Fruit fly (Drosophila melanogaster) whole organism, embryonic: Measurements from ENCODE around the gene nol.

Experiments
- Adf1 ChIP-seq: fragments of 200-800 bp; sonication (Bioruptor generic); IDR thresholded peaks from 2 replicates; pipeline ENCODE4 v1.3.6; 2022; ENCODE audit warnings: missing biosample characterization, missing genetic modification characterization
- Atf3 ChIP-seq: fragments of 200-800 bp; sonication (Bioruptor generic); optimal IDR thresholded peaks from 3 replicates; lab custom pipeline; 2016; ENCODE audit warnings: missing biosample characterization, missing genetic modification characterization
- Bdp1 ChIP-seq: fragments of 200-800 bp; sonication (Bioruptor generic); optimal IDR thresholded peaks from 3 replicates; lab custom pipeline; 2016; ENCODE audit warnings: missing biosample characterization, missing genetic modification characterization
- CG10431 ChIP-seq: fragments of 200-800 bp; sonication (Bioruptor generic); optimal IDR thresholded peaks from 3 replicates; lab custom pipeline; 2018; ENCODE audit warnings: missing biosample characterization, mild to moderate bottlenecking, missing genetic modification characterization
- CG11504 ChIP-seq: fragments of 200-800 bp; sonication (Bioruptor generic); optimal IDR thresholded peaks from 3 replicates; lab custom pipeline; 2019; ENCODE audit warnings: missing biosample characterization, mild to moderate bottlenecking, missing genetic modification characterization, moderate library complexity
- CG11723 ChIP-seq: fragments of 200-800 bp; sonication (Bioruptor generic); optimal IDR thresholded peaks from 2 replicates; lab custom pipeline; 2017; ENCODE audit warnings: missing biosample characterization, mild to moderate bottlenecking, missing genetic modification characterization
- CG13775 ChIP-seq: fragments of 200-800 bp; sonication (Bioruptor generic); optimal IDR thresholded peaks from 3 replicates; lab custom pipeline; 2017; ENCODE audit warnings: missing biosample characterization, mild to moderate bottlenecking, missing genetic modification characterization
- CG13894 ChIP-seq: fragments of 200-800 bp; sonication (Bioruptor generic); optimal IDR thresholded peaks from 3 replicates; lab custom pipeline; 2018; ENCODE audit warnings: missing biosample characterization, mild to moderate bottlenecking, missing genetic modification characterization, moderate library complexity
- CG14860 ChIP-seq: fragments of 200-800 bp; sonication (Bioruptor generic); IDR thresholded peaks from 3 replicates; pipeline ENCODE4 v1.3.6; 2022; ENCODE audit warnings: missing biosample characterization, missing genetic modification characterization; ENCODE audit not compliant: partially characterized antibody
- CG15479 ChIP-seq: fragments of 200-800 bp; sonication (Bioruptor generic); optimal IDR thresholded peaks from 3 replicates; lab custom pipeline; 2019; ENCODE audit warnings: missing biosample characterization, mild to moderate bottlenecking, missing genetic modification characterization, moderate library complexity
- CG15601 ChIP-seq: fragments of 200-800 bp; sonication (Bioruptor generic); optimal IDR thresholded peaks from 3 replicates; lab custom pipeline; 2019; ENCODE audit warnings: missing biosample characterization, mild to moderate bottlenecking, missing genetic modification characterization, moderate library complexity
- CG32532 ChIP-seq: fragments of 200-800 bp; sonication (Bioruptor generic); IDR thresholded peaks from 2 replicates; pipeline ENCODE4 v1.3.6; 2022; ENCODE audit warnings: missing biosample characterization, missing genetic modification characterization
- CG3407 ChIP-seq: fragments of 200-800 bp; sonication (Bioruptor generic); optimal IDR thresholded peaks from 2 replicates; lab custom pipeline; 2018; ENCODE audit warnings: missing biosample characterization, mild to moderate bottlenecking, missing genetic modification characterization
- CG4854 ChIP-seq: fragments of 200-800 bp; sonication (Bioruptor generic); optimal IDR thresholded peaks from 2 replicates; lab custom pipeline; 2016; ENCODE audit warnings: missing biosample characterization, missing genetic modification characterization, inconsistent platforms
- CG6254 ChIP-seq: fragments of 200-800 bp; sonication (Bioruptor generic); optimal IDR thresholded peaks from 3 replicates; lab custom pipeline; 2017; ENCODE audit warnings: mild to moderate bottlenecking, missing biosample characterization, missing genetic modification reagents, missing genetic modification characterization
- CG8290 ChIP-seq, 3 experiments: fragments of 200-800 bp; sonication (Bioruptor generic); optimal IDR thresholded peaks; 2 replicates each; lab custom pipeline; 2016 to 2019; ENCODE audit warnings: missing biosample characterization in 3 of 3, missing genetic modification characterization in 3 of 3, mild to moderate bottlenecking in 2 of 3, moderate library complexity in 1 of 3
- CG9727 ChIP-seq: fragments of 200-800 bp; sonication (Bioruptor generic); optimal IDR thresholded peaks from 3 replicates; lab custom pipeline; 2017; ENCODE audit warnings: missing biosample characterization, mild to moderate bottlenecking, missing genetic modification characterization
- CG9932 ChIP-seq: fragments of 200-800 bp; sonication (Bioruptor generic); IDR thresholded peaks from 2 replicates; pipeline ENCODE4 v1.3.6; 2022; ENCODE audit warnings: missing biosample characterization, missing genetic modification characterization
- E2f2 ChIP-seq: fragments of 200-800 bp; sonication (Bioruptor generic); IDR thresholded peaks from 2 replicates; pipeline ENCODE4 v1.3.6; 2022; ENCODE audit warnings: missing biosample characterization, missing genetic modification characterization
- ERR ChIP-seq: fragments of 200-800 bp; sonication (Bioruptor generic); optimal IDR thresholded peaks from 2 replicates; lab custom pipeline; 2016; ENCODE audit warnings: missing biosample characterization, missing genetic modification characterization
- Hsf ChIP-seq: fragments of 200-800 bp; sonication (Bioruptor generic); optimal IDR thresholded peaks from 3 replicates; lab custom pipeline; 2016; ENCODE audit warnings: missing biosample characterization, missing genetic modification characterization
- Lhr ChIP-seq: fragments of 200-800 bp; sonication (Bioruptor generic); optimal IDR thresholded peaks from 3 replicates; lab custom pipeline; 2017; ENCODE audit warnings: mild to moderate bottlenecking, missing biosample characterization, missing genetic modification reagents, missing genetic modification characterization
- MBD-R2 ChIP-seq: fragments of 200-800 bp; sonication (Bioruptor generic); IDR thresholded peaks from 2 replicates; pipeline ENCODE4 v1.3.6; 2022; ENCODE audit warnings: missing biosample characterization, missing genetic modification characterization
- Nf-YC ChIP-seq: fragments of 200-800 bp; optimal IDR thresholded peaks from 3 replicates; lab custom pipeline; 2019; ENCODE audit warnings: missing biosample characterization, mild to moderate bottlenecking, missing genetic modification characterization, moderate library complexity
- Scr ChIP-seq: fragments of 200-800 bp; sonication (Bioruptor generic); IDR thresholded peaks from 2 replicates; pipeline ENCODE4 v1.3.6; 2022; ENCODE audit warnings: missing biosample characterization, missing genetic modification characterization; ENCODE audit not compliant: partially characterized antibody
- Sox102F ChIP-seq: fragments of 200-800 bp; sonication (Bioruptor generic); optimal IDR thresholded peaks from 2 replicates; lab custom pipeline; 2018; ENCODE audit warnings: missing biosample characterization, mild to moderate bottlenecking, missing genetic modification characterization, moderate library complexity
- Stat92E ChIP-seq, 3 experiments: fragments of >200 bp in 2 of 3; fragments of 200-800 bp in 1 of 3; sonication (Bioruptor generic) in 1 of 3; optimal IDR thresholded peaks; 2 replicates each; lab custom pipeline; 2017 to 2019; ENCODE audit warnings: missing biosample characterization in 3 of 3, missing genetic modification characterization in 3 of 3, mild to moderate bottlenecking in 1 of 3, moderate library complexity in 1 of 3
- Taf1 ChIP-seq: fragments of 200-800 bp; sonication (Bioruptor generic); IDR thresholded peaks from 2 replicates; pipeline ENCODE4 v1.3.6; 2022; ENCODE audit warnings: missing biosample characterization, missing genetic modification characterization
- ato ChIP-seq: fragments of 200-800 bp; sonication (Bioruptor generic); IDR thresholded peaks from 2 replicates; pipeline ENCODE4 v1.3.6; 2022; ENCODE audit warnings: missing biosample characterization, missing genetic modification characterization; ENCODE audit not compliant: partially characterized antibody
- bab2 ChIP-seq: fragments of 200-800 bp; sonication (Bioruptor generic); optimal IDR thresholded peaks from 2 replicates; lab custom pipeline; 2016; ENCODE audit warnings: missing biosample characterization, missing genetic modification characterization
- bbx ChIP-seq: fragments of 200-800 bp; sonication (Bioruptor generic); IDR thresholded peaks from 2 replicates; pipeline ENCODE4 v1.3.6; 2022; ENCODE audit warnings: missing biosample characterization, missing genetic modification characterization; ENCODE audit not compliant: partially characterized antibody
- crp ChIP-seq, 2 experiments: fragments of 200-800 bp; sonication (Bioruptor generic); optimal IDR thresholded peaks; 2 replicates in 1 of 2; 3 replicates in 1 of 2; lab custom pipeline; 2017; ENCODE audit warnings: missing biosample characterization in 2 of 2, missing genetic modification characterization in 2 of 2, mild to moderate bottlenecking in 1 of 2, moderate library complexity in 1 of 2
- dmrt11E ChIP-seq: fragments of 200-800 bp; sonication (Bioruptor generic); optimal IDR thresholded peaks from 3 replicates; lab custom pipeline; 2018; ENCODE audit warnings: missing biosample characterization, mild to moderate bottlenecking, missing genetic modification characterization, moderate library complexity
- dysf ChIP-seq: fragments of 200-800 bp; sonication (Bioruptor generic); IDR thresholded peaks from 3 replicates; pipeline ENCODE4 v1.3.6; 2022; ENCODE audit warnings: missing biosample characterization, missing genetic modification characterization
- ems ChIP-seq: fragments of 200-800 bp; sonication (Bioruptor generic); optimal IDR thresholded peaks from 3 replicates; lab custom pipeline; 2016; ENCODE audit warnings: missing biosample characterization, missing genetic modification characterization
- eyg ChIP-seq: fragments of 200-800 bp; sonication (Bioruptor generic); optimal IDR thresholded peaks from 3 replicates; lab custom pipeline; 2016; ENCODE audit warnings: missing biosample characterization, missing genetic modification characterization
- fd96Cb ChIP-seq: fragments of 200-800 bp; sonication (Bioruptor generic); optimal IDR thresholded peaks from 2 replicates; lab custom pipeline; 2018; ENCODE audit warnings: missing biosample characterization, mild to moderate bottlenecking, missing genetic modification characterization, moderate library complexity
- fu2 ChIP-seq: fragments of 200-800 bp; sonication (Bioruptor generic); optimal IDR thresholded peaks from 2 replicates; lab custom pipeline; 2016; ENCODE audit warnings: missing biosample characterization, missing genetic modification characterization
- gem ChIP-seq: fragments of 200-800 bp; sonication (Bioruptor generic); optimal IDR thresholded peaks from 2 replicates; lab custom pipeline; 2019; ENCODE audit warnings: missing biosample characterization, mild to moderate bottlenecking, missing genetic modification characterization, moderate library complexity
- mam ChIP-seq: fragments of 200-800 bp; sonication (Bioruptor generic); optimal IDR thresholded peaks from 3 replicates; lab custom pipeline; 2016; ENCODE audit warnings: missing biosample characterization, missing genetic modification characterization
- nom ChIP-seq: fragments of 200-800 bp; sonication (Bioruptor generic); optimal IDR thresholded peaks from 2 replicates; lab custom pipeline; 2017; ENCODE audit warnings: missing biosample characterization, missing genetic modification characterization, mild to moderate bottlenecking, moderate library complexity, missing genetic modification reagents
- otp ChIP-seq: fragments of 200-800 bp; sonication (Bioruptor generic); IDR thresholded peaks from 3 replicates; pipeline ENCODE4, ENCODE4 v1.3.6; 2022; ENCODE audit warnings: missing biosample characterization, missing genetic modification characterization
- ranshi ChIP-seq: fragments of 200-800 bp; sonication (Bioruptor generic); IDR thresholded peaks from 2 replicates; pipeline ENCODE4 v1.3.6; 2022; ENCODE audit warnings: missing biosample characterization, missing genetic modification characterization
- sd ChIP-seq: fragments of 200-800 bp; sonication (Bioruptor generic); optimal IDR thresholded peaks from 3 replicates; lab custom pipeline; 2018; ENCODE audit warnings: missing biosample characterization, mild to moderate bottlenecking, missing genetic modification characterization, moderate library complexity
- sisA ChIP-seq: fragments of 200-800 bp; sonication (Bioruptor generic); IDR thresholded peaks from 2 replicates; pipeline ENCODE4 v1.3.6; 2022; ENCODE audit warnings: missing biosample characterization, missing genetic modification characterization
- stc ChIP-seq: fragments of 200-800 bp; sonication (Bioruptor generic); IDR thresholded peaks from 2 replicates; pipeline ENCODE4 v1.3.6; 2022; ENCODE audit warnings: missing biosample characterization, missing genetic modification characterization
- toy ChIP-seq: fragments of 200-800 bp; sonication (Bioruptor generic); IDR thresholded peaks from 2 replicates; pipeline ENCODE4 v1.3.6; 2022; ENCODE audit warnings: missing biosample characterization, missing genetic modification characterization
- unc-4 ChIP-seq: fragments of 200-800 bp; sonication (Bioruptor generic); IDR thresholded peaks from 2 replicates; pipeline ENCODE4 v1.3.6; 2022; ENCODE audit warnings: missing biosample characterization, missing genetic modification characterization; ENCODE audit not compliant: partially characterized antibody
- zen ChIP-seq: fragments of 200-800 bp; sonication (Bioruptor generic); optimal IDR thresholded peaks from 3 replicates; lab custom pipeline; 2018; ENCODE audit warnings: missing biosample characterization, mild to moderate bottlenecking, missing genetic modification characterization, moderate library complexity

nol gene

dm6 chr3L:11123088-11123487 is 7.5 kb upstream of the nol start, which contains the start of the genes Ufd1 and NaPi-III (continued):
- TF ChIP-seq ato (GFP tag; lab: Robert Waterston, UW) (peak; percentile 84), CG15601 (tag; lab: Kevin White, UChicago) (peak; percentile 71), dmrt11E (tag; lab: Kevin White, UChicago) (peak; percentile 20), unc-4 (GFP tag; lab: Robert Waterston, UW) (peak; percentile 92), Scr (GFP tag; lab: Robert Waterston, UW) (peak; percentile 81), CG9727 (GFP tag; lab: Kevin White, UChicago) (no peak), toy (no peak), gem (tag; lab: Kevin White, UChicago) (peak; percentile 6), CG10431 (peak; percentile 13), otp (GFP tag; lab: Robert Waterston, UW) (no peak), crp (GFP tag; optimal IDR thresholded peaks at IDR 0.05; lab: Kevin White, UChicago) (peak in 1 of 2 experiments; percentile 69), CG11504 (peak; percentile 61), fd96Cb (tag; lab: Kevin White, UChicago) (no peak), CG4854 (GFP tag; lab: Kevin White, UChicago) (no peak), Adf1 (0 out of 2 replicates have a peak, but pooled peaks have one; percentile 11), dysf (peak; percentile 38; the same call in 1 of the 3 replicates), mam (GFP tag; lab: Kevin White, UChicago) (peak; percentile 56), nom (no peak), CG13775 (peak; percentile 46), Nf-YC (no peak), Stat92E (GFP tag; optimal IDR thresholded peaks at IDR 0.05; lab: Kevin White, UChicago) (peak in 1 of 3 experiments; percentile 80), ems (GFP tag; lab: Kevin White, UChicago) (peak; percentile 23), CG8290 (GFP tag; optimal IDR thresholded peaks at IDR 0.05; lab: Kevin White, UChicago) (peak; percentile 26), CG8290 (tag; optimal IDR thresholded peaks at IDR 0.05; lab: Kevin White, UChicago) (peak in 1 of 2 experiments; percentile 90), bbx (peak; percentile 91), MBD-R2 (GFP tag; lab: Robert Waterston, UW) (peak; percentile 97), CG3407 (GFP tag; lab: Kevin White, UChicago) (no peak), stc (GFP tag; lab: Robert Waterston, UW) (no peak), CG9932 (GFP tag; lab: Robert Waterston, UW) (peak; percentile 71), Atf3 (GFP tag; lab: Kevin White, UChicago) (peak; percentile 5), Sox102F (peak; percentile 16), bab2 (peak; percentile 14), CG6254 (GFP tag; lab: Kevin White, UChicago) (no peak), E2f2 (GFP tag; lab: Robert Waterston, UW) (peak; percentile 91), Lhr (GFP tag; lab: Kevin White, UChicago) (peak; percentile 98), CG11723 (GFP tag; lab: Kevin White, UChicago) (no peak), CG13894 (tag; lab: Kevin White, UChicago) (peak; percentile 80), sisA (GFP tag; lab: Robert Waterston, UW) (peak; percentile 44; the same call in 1 of the 2 replicates), zen (peak; percentile 39), Hsf (peak; percentile 34), eyg (GFP tag; lab: Kevin White, UChicago) (peak; percentile 71), CG14860 (GFP tag; lab: Robert Waterston, UW) (peak; percentile 64), sd (tag; lab: Kevin White, UChicago) (peak; percentile 77), ranshi (peak; percentile 45; the same call in 1 of the 2 replicates), ERR (GFP tag; lab: Kevin White, UChicago) (peak; percentile 51), fu2 (GFP tag; lab: Kevin White, UChicago) (peak; percentile 17), Taf1 (GFP tag; lab: Robert Waterston, UW) (no peak), CG15479 (peak; percentile 68), Bdp1 (GFP tag; lab: Kevin White, UChicago) (peak; percentile 16), CG32532 (peak; percentile 75)
